Fruit fly (Drosophila melanogaster): ENCODE measurements around the gene Bace.

The Bace gene

DNA sequence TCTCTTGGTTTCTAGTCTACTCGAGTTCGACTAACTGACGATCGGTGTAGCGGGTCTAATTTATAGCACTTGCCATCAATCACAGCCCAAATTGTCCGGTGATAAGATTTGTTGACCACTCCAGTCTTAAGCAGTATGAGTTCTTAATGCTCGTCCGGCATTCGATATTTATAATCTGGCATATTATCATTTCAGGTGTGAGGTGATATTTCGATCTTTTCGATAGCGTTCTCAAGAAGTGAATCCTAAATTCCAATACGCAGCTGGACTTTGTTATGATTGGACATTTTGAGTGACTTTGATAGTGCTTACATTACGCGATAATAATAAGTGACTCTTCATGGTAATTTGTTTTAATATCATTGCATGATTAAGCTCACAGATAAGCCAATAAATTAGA lies at the start of gene Bace:
Gene Bace, minus strand, starts transcription at position 39 of the 400 bp plus-strand sequence.
- no peak for TF ChIP-seq CG8478 (optimal IDR thresholded peaks at IDR 0.05)
- no peak for TF ChIP-seq CTCF (optimal IDR thresholded peaks at IDR 0.05)

DNA sequence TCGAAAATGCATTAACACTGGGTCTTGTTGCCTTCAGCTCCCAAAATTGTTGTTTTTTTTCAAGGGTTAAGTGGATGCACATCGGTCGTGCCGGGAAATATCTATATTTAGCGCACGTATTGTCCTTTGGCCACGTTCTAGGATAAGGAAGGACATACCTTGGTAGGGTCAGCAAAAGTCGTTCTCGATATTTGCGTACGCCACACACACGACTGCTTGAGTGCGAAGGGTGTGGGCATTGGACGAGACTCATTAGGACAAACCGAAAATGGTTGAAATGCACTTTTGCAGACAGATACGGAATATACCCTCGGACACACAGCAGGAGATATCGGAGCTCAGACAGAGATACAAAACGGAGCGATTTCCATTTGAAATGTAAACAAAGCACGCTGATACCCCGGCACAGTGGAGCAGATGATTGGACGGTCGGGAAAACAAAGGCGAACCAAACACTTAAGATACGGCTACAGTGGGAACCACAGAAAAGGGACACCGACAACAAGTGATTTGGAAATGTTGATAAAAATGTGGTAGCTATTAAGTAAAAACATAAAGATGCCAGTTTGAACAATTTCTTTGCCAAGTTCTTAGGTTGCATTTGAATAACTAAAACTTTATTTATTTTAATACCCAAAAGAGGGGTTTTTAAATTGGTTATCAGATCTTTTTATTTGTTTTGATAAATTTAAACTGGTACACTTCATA lies 49.4 kb upstream of the Bace start:
- TF ChIP-seq CG8478 (optimal IDR thresholded peaks at IDR 0.05): no peak
- no peak for TF ChIP-seq CTCF (optimal IDR thresholded peaks at IDR 0.05)

DNA sequence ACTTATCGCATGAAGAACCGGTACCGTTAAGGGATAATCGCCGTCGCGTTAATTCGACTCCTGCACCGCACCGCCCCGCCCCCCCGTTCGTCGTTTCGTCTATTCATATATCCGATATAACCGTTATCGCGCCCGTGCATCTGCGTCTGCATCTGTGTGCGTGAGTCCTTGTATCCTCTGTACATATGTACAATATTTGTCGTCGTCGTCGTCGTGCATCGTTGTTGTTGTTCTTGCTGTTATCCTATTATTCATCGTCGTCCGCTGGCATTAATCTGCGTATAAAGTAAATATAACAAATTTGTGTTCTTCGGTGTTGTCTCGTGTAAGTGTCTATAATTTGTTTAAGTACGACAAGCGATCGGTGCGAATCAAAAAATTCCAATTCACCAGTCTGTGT lies 48.5 kb upstream of the Bace start:
- no peak for TF ChIP-seq CG8478 (optimal IDR thresholded peaks at IDR 0.05)
- TF ChIP-seq CTCF (optimal IDR thresholded peaks at IDR 0.05): no peak

DNA sequence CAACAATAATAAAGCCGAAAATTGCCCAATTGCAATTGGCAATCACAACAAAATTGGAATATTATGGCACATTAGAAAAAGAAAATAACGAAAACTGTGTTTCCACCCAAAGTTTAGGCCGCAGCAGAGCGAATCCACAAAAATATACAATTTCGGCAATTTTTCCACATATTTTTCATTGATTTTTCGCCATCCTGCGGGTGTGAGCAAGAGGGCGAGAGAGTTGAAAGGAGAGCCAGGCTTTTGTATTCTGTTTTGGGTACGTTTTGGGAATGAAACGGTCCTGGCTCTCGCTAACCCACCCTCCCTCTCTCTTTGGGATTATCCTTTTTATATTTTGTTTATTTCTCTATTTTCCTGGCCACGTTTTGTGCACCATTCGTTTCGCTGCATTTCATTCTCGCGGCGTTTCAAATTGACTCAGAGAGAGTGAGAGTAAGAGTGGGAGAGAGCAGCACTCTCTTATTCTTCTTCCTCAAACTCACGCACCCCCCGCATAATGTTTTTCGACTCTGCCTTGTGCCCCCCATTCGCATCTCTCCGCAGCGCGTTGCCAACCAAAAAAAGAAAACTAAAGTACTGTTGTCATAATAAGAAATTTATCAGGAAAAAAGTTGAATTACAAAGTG lies 47.7 kb upstream of the Bace start:
- TF ChIP-seq CG8478 (optimal IDR thresholded peaks at IDR 0.05) (no peak), CTCF (optimal IDR thresholded peaks at IDR 0.05) (no peak)

DNA sequence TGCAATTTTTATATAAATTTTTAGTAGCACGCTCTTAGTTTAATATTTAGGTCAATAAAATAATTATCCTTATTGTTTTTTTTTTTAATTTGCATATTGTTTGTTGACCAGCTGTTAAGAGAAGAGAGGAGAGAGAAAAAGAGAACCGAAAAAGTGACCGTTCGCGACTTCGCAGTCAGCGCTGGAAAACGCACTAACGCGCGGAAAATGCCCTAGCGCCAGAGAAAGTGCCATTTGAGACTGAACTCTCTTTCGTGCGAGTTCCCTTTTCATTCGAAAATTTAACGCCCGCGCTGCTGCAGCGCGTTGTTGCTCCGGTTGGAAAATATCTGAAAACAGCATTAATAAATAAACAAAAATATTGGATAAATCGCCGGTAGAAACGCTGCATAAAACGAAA lies 47.0 kb upstream of the Bace start:
- no peak for TF ChIP-seq CG8478 (optimal IDR thresholded peaks at IDR 0.05)
- TF ChIP-seq CTCF (optimal IDR thresholded peaks at IDR 0.05): peak in 1 of 2 experiments; percentile 18

DNA sequence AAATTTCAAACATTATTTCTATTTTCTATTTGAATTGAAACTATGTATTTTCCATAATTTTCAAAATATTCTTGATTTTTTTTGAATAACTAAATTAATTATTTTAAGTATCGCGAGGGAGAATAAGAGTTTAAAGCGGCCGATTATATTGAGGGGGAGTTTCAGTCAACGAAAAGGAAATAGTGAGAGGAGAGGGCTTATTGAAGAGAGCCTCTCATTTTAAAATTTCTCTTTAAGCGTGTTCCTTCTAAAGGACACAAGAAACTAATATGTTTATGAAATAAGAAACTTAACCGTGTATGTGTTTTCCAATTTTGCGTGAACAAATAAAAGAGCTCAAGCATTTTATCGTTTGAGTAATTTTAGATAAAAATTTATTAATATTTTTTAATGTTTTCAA lies 46.5 kb upstream of the Bace start:
- no peak for TF ChIP-seq CTCF (optimal IDR thresholded peaks at IDR 0.05)
- no peak for TF ChIP-seq CG8478 (optimal IDR thresholded peaks at IDR 0.05)

DNA sequence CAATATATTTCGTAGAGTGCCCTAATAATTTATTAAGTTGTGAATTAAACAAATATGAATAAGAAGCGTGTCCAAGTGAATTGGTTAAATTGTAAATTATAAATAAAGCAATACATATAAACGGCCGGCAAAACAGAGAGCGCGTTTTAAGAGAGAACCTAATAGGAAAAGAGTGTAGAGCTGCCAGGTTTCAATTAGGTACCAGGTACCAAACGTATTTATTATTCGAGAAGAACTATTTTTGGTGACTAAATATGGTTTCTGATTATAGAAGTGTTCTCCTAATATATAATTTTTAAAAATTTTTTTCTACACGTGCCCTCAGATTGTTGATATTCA lies 46.1 kb upstream of the Bace start:
- TF ChIP-seq CTCF (optimal IDR thresholded peaks at IDR 0.05) (no peak), CG8478 (optimal IDR thresholded peaks at IDR 0.05) (no peak)

DNA sequence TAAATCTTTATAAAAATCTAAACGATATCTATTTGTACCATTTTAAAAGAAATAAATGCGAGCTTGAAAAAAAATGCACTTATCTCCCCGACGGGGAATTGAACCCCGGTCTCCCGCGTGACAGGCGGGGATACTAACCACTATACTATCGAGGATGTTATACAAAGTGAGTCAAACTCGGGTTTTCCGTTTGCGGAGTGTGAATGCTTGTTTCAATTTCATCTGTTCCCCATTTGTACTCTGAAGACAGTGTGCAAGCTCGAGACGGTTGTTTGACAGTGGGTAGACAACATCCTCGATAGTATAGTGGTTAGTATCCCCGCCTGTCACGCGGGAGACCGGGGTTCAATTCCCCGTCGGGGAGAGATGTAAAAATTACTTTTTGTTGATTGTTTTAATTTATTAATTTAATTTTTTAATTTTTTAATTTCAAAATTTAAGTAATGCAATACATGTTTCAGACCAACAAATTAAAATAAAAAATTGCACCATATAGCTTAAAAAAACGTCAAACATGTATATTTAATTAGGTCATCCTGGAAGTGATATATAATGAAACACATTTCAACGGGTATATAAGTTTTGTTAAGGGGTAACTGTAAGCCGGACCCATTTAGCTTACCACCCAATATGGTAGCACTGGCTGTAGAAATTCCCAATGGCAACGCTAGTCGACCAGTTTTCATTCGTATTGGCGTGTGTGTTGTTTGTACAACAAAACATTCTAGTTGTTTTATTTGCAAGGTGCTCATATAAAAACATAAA lies 45.5 kb upstream of the Bace start, which contains the start of gene Sema1a:
Gene Sema1a, plus strand, starts transcription at position 679 of the 765 bp plus-strand sequence.
- TF ChIP-seq CG8478 (optimal IDR thresholded peaks at IDR 0.05) (no peak), CTCF (optimal IDR thresholded peaks at IDR 0.05) (peak in 1 of 2 experiments; percentile 36)

DNA sequence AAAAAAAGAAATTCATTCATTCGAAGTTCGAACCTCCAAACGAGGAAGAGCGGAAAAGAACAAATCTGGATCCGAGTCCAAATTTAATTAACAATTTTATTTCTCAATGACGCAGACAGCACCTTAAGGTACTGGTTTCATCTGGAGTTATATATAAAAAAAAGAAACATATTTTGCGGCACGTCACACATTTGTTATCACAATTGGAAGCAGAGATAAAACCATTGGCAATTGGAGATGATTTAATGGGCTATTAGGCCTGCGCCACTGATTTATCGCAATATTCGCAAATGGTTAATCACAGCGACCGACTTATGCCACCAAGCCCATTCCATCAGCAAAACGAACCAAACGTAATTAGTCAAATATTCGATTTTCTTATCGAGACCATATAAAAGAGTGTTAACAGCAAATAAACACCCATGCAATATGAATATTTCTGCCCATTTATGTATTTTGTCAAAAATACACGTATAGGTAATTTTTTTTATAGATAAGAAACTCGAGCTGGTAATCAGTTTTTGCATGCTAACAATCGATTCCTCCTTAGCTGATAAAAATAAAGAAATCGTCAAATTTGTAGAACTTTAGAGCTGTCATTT lies 42.4 kb upstream of the Bace start:
- TF ChIP-seq CG8478 (optimal IDR thresholded peaks at IDR 0.05) (no peak), CTCF (optimal IDR thresholded peaks at IDR 0.05) (no peak)

DNA sequence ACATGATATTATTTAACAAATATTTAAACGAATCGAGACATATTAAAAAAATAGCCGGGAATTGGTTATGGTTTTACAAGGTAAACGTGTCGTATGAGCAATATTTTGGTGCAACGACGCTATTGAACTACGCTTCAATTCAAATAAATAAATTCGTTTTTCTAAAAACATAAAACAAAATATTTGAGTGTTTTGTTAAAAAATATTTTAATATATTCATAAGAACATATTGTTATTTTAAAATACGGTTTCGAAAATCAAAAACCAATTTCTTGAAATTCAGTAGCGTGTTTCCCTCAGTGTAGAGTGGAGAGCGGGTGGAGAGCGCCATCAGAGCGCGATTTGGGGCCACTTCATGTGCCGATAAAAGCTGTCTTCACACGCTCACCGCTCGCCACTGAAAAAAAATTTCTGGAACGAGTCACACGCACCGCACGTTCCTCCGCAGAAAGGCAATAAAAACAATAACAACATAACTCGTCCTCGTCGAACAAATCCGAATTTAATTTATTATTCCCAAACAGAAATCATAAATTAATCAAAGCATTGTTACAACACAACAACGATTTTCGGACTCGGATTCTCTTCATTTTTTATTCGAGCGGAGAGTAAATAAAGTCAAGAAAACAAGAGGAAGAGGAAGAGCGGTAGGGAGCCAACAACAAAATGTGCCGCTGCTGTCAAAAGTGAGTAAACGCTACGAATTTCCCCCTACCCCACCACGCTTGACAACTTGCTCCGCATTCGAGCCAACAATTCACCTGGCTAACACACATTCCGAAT lies 39.5 kb upstream of the Bace start:
- TF ChIP-seq CTCF (optimal IDR thresholded peaks at IDR 0.05) (no peak), CG8478 (optimal IDR thresholded peaks at IDR 0.05) (no peak)

DNA sequence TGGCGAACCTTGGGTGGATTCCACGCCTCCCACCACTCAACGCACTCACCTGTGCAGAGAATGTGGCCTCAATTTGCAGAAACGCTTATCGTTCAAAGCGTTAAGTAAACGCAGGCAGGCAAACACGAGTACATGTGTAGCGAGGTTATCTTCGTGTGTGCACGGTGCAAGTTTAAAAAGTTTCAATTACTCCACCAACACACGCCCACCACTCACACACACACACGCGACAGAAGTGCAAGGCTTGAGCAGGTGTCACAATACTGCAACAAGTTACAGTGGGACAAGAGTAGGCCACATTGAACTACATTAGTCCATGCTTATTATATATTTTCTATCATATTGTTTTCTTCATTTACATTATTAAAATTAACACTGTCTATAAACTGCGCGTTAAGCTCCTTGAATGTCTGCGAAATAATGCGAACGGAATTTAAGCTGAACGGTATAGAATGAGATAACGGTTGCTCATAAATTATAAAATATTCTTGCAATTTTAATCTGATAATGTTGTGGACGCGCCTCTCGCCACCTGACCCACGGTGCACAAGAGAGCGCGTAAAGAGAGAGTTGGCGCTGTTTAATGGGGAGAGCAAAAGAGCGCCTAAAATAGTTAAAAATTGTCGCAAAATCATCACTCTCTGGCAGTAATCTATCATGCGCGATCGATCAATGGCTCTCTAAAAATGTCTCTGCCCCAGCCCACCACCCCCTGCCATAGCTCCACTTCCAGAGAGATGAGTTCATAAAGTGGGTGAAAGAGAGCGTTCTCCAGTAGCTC lies 38.6 kb upstream of the Bace start:
- no peak for TF ChIP-seq CTCF (optimal IDR thresholded peaks at IDR 0.05)

DNA sequence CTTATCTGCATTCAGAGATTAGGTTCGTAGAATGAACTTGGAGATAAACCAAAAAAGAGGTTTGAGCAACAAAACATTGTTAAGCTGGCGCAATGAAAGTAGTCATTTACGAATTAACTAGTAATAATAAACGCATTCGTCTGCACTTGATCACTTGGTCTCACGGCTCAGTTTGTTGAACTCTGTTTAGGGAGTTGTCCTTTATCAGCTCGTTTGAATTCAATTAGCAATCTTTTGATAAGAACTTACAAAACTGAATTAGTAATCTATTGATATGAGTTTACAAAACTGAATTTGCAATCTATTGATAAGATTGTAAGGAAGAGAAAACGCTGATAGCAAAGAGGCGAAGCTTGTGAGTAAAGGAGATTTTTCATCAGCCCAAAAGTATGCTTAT lies 38.0 kb upstream of the Bace start:
- no peak for TF ChIP-seq CTCF (optimal IDR thresholded peaks at IDR 0.05)

DNA sequence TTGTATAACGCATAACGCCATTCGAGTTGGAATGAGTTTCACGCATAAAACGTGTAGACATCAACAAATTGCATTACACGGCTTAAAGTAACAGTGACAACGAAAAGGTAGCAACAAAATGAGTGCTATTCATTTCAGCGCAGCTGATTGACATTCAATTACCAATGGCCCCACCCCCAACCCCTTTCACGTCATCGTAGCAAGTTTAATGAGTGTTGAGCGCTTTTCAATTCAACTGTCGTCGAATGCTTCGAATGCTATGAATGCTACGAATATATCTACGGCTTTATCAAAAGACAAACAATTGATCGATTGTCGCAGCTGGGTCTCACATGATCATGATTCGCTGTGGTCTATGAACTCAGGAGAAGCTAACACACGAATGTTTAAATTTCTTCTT lies 37.5 kb upstream of the Bace start:
- no peak for TF ChIP-seq CG8478 (optimal IDR thresholded peaks at IDR 0.05)
- no peak for TF ChIP-seq CTCF (optimal IDR thresholded peaks at IDR 0.05)

DNA sequence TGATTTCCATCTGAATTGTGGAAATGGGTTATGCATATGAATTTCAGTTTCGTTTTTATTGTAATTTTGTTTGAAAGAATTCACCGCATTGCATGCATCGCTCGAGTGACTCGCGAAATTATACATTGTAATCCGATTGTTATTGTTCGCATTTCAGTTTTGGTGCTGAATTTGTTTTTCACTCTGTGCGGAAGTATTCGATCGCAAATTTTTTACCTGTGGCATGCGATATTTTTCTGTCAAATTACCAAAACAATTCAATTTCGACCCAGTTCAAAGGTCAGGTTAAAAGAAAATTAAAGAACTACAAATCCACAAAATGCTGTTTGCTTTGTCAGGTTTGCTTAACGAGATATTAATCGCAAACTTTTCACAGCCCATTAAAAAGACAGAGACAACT lies 36.7 kb upstream of the Bace start:
- TF ChIP-seq CTCF (optimal IDR thresholded peaks at IDR 0.05): no peak
- no peak for TF ChIP-seq CG8478 (optimal IDR thresholded peaks at IDR 0.05)
